Fruit fly (Drosophila melanogaster) whole organism, prepupa: ENCODE measurements around the gene Vha16-2.

ENCODE experiments used
- Blimp-1 ChIP-seq: fragments of 200-800 bp; sonication (Bioruptor generic); optimal IDR thresholded peaks from 3 replicates; lab custom pipeline; 2017; ENCODE audit warnings: missing biosample characterization, missing genetic modification characterization, mild to moderate bottlenecking, moderate library complexity, missing genetic modification reagents
- CG10631 ChIP-seq: fragments of 200-800 bp; sonication (Bioruptor generic); optimal IDR thresholded peaks from 2 replicates; lab custom pipeline; 2016; ENCODE audit warnings: missing biosample characterization, missing genetic modification characterization
- CG10669 ChIP-seq: fragments of 200-800 bp; sonication (Bioruptor generic); optimal IDR thresholded peaks from 3 replicates; lab custom pipeline; 2018; ENCODE audit warnings: missing biosample characterization, mild to moderate bottlenecking, missing genetic modification characterization, moderate library complexity
- CG11294 ChIP-seq: fragments of 200-800 bp; sonication (Bioruptor generic); IDR thresholded peaks from 2 replicates; pipeline ENCODE4 v1.3.6; 2022; ENCODE audit warnings: missing biosample characterization, missing genetic modification characterization
- CG11762 ChIP-seq: fragments of 200-800 bp; sonication (Bioruptor generic); optimal IDR thresholded peaks from 3 replicates; lab custom pipeline; 2016; ENCODE audit warnings: missing biosample characterization, missing genetic modification characterization; ENCODE audit not compliant: insufficient read depth
- CG15336 ChIP-seq: fragments of 200-800 bp; sonication (Bioruptor generic); IDR thresholded peaks from 2 replicates; pipeline ENCODE4 v1.3.6; 2022; ENCODE audit warnings: missing biosample characterization, missing genetic modification characterization
- CG16779 ChIP-seq: fragments of 200-800 bp; sonication (Bioruptor generic); optimal IDR thresholded peaks from 3 replicates; lab custom pipeline; 2017; ENCODE audit warnings: missing biosample characterization, mild to moderate bottlenecking, missing genetic modification characterization
- CG3032 ChIP-seq: fragments of 200-800 bp; optimal IDR thresholded peaks from 2 replicates; lab custom pipeline; 2019; ENCODE audit warnings: missing biosample characterization, mild to moderate bottlenecking, missing genetic modification characterization, moderate library complexity
- CG31627 ChIP-seq: fragments of 200-800 bp; sonication (Bioruptor generic); optimal IDR thresholded peaks from 3 replicates; lab custom pipeline; 2016; ENCODE audit warnings: missing biosample characterization, missing genetic modification characterization
- CG32006 ChIP-seq: fragments of 200-800 bp; sonication (Bioruptor generic); optimal IDR thresholded peaks from 3 replicates; lab custom pipeline; 2017; ENCODE audit warnings: missing biosample characterization, mild to moderate bottlenecking, missing genetic modification characterization
- CG34406 ChIP-seq: fragments of 200-800 bp; sonication (Bioruptor generic); optimal IDR thresholded peaks from 3 replicates; lab custom pipeline; 2016; ENCODE audit warnings: missing biosample characterization, missing genetic modification characterization
- CG3919 ChIP-seq: fragments of 200-800 bp; sonication (Bioruptor generic); optimal IDR thresholded peaks from 3 replicates; lab custom pipeline; 2016; ENCODE audit warnings: missing biosample characterization, missing genetic modification characterization
- CG4318 ChIP-seq: fragments of 200-800 bp; sonication (Bioruptor generic); optimal IDR thresholded peaks from 3 replicates; lab custom pipeline; 2017; ENCODE audit warnings: missing biosample characterization, mild to moderate bottlenecking, missing genetic modification characterization
- CG6163 ChIP-seq: fragments of 200-800 bp; sonication (Bioruptor generic); IDR thresholded peaks from 3 replicates; pipeline ENCODE4 v1.3.6; 2022; ENCODE audit warnings: missing biosample characterization, missing genetic modification characterization
- CG6276 ChIP-seq: fragments of 200-800 bp; sonication (Bioruptor generic); optimal IDR thresholded peaks from 2 replicates; lab custom pipeline; 2017; ENCODE audit warnings: missing biosample characterization, mild to moderate bottlenecking, missing genetic modification characterization
- CG6854 ChIP-seq: fragments of 200-800 bp; sonication (Bioruptor generic); optimal IDR thresholded peaks from 2 replicates; lab custom pipeline; 2017; ENCODE audit warnings: missing biosample characterization, mild to moderate bottlenecking, missing genetic modification characterization
- CG8119 ChIP-seq: fragments of 200-800 bp; sonication (Bioruptor generic); IDR thresholded peaks from 3 replicates; pipeline ENCODE4 v1.3.6; 2022; ENCODE audit warnings: missing biosample characterization, missing genetic modification characterization
- CG8632 ChIP-seq: fragments of 200-800 bp; sonication (Bioruptor generic); optimal IDR thresholded peaks from 3 replicates; lab custom pipeline; 2016; ENCODE audit warnings: missing biosample characterization, missing genetic modification characterization
- CG9139 ChIP-seq: fragments of 200-800 bp; sonication (Bioruptor generic); optimal IDR thresholded peaks from 3 replicates; lab custom pipeline; 2017; ENCODE audit warnings: missing biosample characterization, mild to moderate bottlenecking, missing genetic modification characterization
- Eip75B ChIP-seq: fragments of 200-800 bp; sonication (Bioruptor generic); optimal IDR thresholded peaks from 3 replicates; lab custom pipeline; 2016; ENCODE audit warnings: missing biosample characterization, missing genetic modification characterization
- Eip78C ChIP-seq: fragments of 200-800 bp; sonication (Bioruptor generic); peaks from one replicate; lab custom pipeline; 2016; ENCODE audit warnings: missing biosample characterization, missing genetic modification characterization
- Eip93F ChIP-seq: fragments of 200-800 bp; sonication (Bioruptor generic); optimal IDR thresholded peaks from 2 replicates; lab custom pipeline; 2016; ENCODE audit warnings: missing biosample characterization, mild to moderate bottlenecking, missing genetic modification characterization
- Ets21C ChIP-seq: fragments of 200-800 bp; sonication (Bioruptor generic); optimal IDR thresholded peaks from 3 replicates; lab custom pipeline; 2016; ENCODE audit warnings: missing biosample characterization, missing genetic modification characterization
- Ets96B ChIP-seq: fragments of 200-800 bp; optimal IDR thresholded peaks from 2 replicates; lab custom pipeline; 2019; ENCODE audit warnings: missing biosample characterization, mild to moderate bottlenecking, missing genetic modification characterization, moderate library complexity
- Gug ChIP-seq: fragments of 200-800 bp; sonication (Bioruptor generic); IDR thresholded peaks from 2 replicates; pipeline ENCODE4 v1.3.6; 2022; ENCODE audit warnings: missing biosample characterization, missing genetic modification characterization
- Lpt ChIP-seq: fragments of 200-800 bp; sonication (Bioruptor generic); optimal IDR thresholded peaks from 3 replicates; lab custom pipeline; 2016; ENCODE audit warnings: missing biosample characterization, missing genetic modification characterization
- Met ChIP-seq: fragments of 200-800 bp; sonication (Bioruptor generic); optimal IDR thresholded peaks from 3 replicates; lab custom pipeline; 2016; ENCODE audit warnings: missing biosample characterization, missing genetic modification characterization
- OdsH ChIP-seq: fragments of 200-800 bp; sonication (Bioruptor generic); optimal IDR thresholded peaks from 3 replicates; lab custom pipeline; 2016; ENCODE audit warnings: missing biosample characterization, missing genetic modification characterization
- Smox ChIP-seq: fragments of 200-800 bp; sonication (Bioruptor generic); optimal IDR thresholded peaks from 3 replicates; lab custom pipeline; 2016; ENCODE audit warnings: missing biosample characterization, missing genetic modification characterization
- Sox102F ChIP-seq: fragments of 200-800 bp; sonication (Bioruptor generic); optimal IDR thresholded peaks from 2 replicates; lab custom pipeline; 2016; ENCODE audit warnings: missing biosample characterization, mild to moderate bottlenecking, missing genetic modification characterization
- Sox14 ChIP-seq: fragments of 200-800 bp; sonication (Bioruptor generic); optimal IDR thresholded peaks from 3 replicates; lab custom pipeline; 2016; ENCODE audit warnings: missing biosample characterization, missing genetic modification characterization
- Sox15 ChIP-seq: fragments of 200-800 bp; sonication (Bioruptor generic); optimal IDR thresholded peaks from 3 replicates; lab custom pipeline; 2016; ENCODE audit warnings: missing biosample characterization, missing genetic modification characterization
- achi ChIP-seq: fragments of 200-800 bp; sonication (Bioruptor generic); optimal IDR thresholded peaks from 3 replicates; lab custom pipeline; 2016; ENCODE audit warnings: missing biosample characterization, missing genetic modification characterization
- acj6 ChIP-seq: fragments of 200-800 bp; sonication (Bioruptor generic); optimal IDR thresholded peaks from 3 replicates; lab custom pipeline; 2016; ENCODE audit warnings: missing biosample characterization, missing genetic modification characterization
- cyc ChIP-seq: fragments of 200-800 bp; sonication (Bioruptor generic); optimal IDR thresholded peaks from 3 replicates; lab custom pipeline; 2016; ENCODE audit warnings: missing biosample characterization, missing genetic modification characterization
- esn ChIP-seq: fragments of 200-800 bp; sonication (Bioruptor generic); optimal IDR thresholded peaks from 2 replicates; lab custom pipeline; 2016; ENCODE audit warnings: missing biosample characterization, mild to moderate bottlenecking, missing genetic modification characterization, moderate library complexity
- fd59A ChIP-seq: fragments of 200-800 bp; sonication (Bioruptor generic); optimal IDR thresholded peaks from 2 replicates; lab custom pipeline; 2017; ENCODE audit warnings: missing biosample characterization, mild to moderate bottlenecking, missing genetic modification characterization, missing genetic modification reagents
- fd85E ChIP-seq: fragments of 200-800 bp; sonication (Bioruptor generic); optimal IDR thresholded peaks from 3 replicates; lab custom pipeline; 2016; ENCODE audit warnings: missing biosample characterization, missing genetic modification characterization
- fkh ChIP-seq: fragments of 200-800 bp; sonication (Bioruptor generic); optimal IDR thresholded peaks from 3 replicates; lab custom pipeline; 2017; ENCODE audit warnings: missing biosample characterization, mild to moderate bottlenecking, missing genetic modification characterization, moderate library complexity
- lz ChIP-seq: fragments of 200-800 bp; sonication (Bioruptor generic); optimal IDR thresholded peaks from 3 replicates; lab custom pipeline; 2016; ENCODE audit warnings: missing biosample characterization, missing genetic modification characterization
- net ChIP-seq: fragments of 200-800 bp; sonication (Bioruptor generic); optimal IDR thresholded peaks from 3 replicates; lab custom pipeline; 2016; ENCODE audit warnings: missing biosample characterization, missing genetic modification characterization
- pdm3 ChIP-seq: fragments of 200-800 bp; sonication (Bioruptor generic); optimal IDR thresholded peaks from 3 replicates; lab custom pipeline; 2016; ENCODE audit warnings: missing biosample characterization, missing genetic modification characterization
- salr ChIP-seq, 2 experiments: fragments of 200-800 bp; sonication (Bioruptor generic); optimal IDR thresholded peaks; 3 replicates each; lab custom pipeline; 2016 to 2018; ENCODE audit warnings: missing biosample characterization in 2 of 2, missing genetic modification characterization in 2 of 2, mild to moderate bottlenecking in 1 of 2
- spab ChIP-seq: fragments of 200-800 bp; sonication (Bioruptor generic); optimal IDR thresholded peaks from 2 replicates; lab custom pipeline; 2017; ENCODE audit warnings: missing biosample characterization, mild to moderate bottlenecking, missing genetic modification characterization, missing genetic modification reagents
- ss ChIP-seq, 2 experiments: fragments of 200-800 bp; sonication (Bioruptor generic); optimal IDR thresholded peaks; 2 replicates in 1 of 2; 3 replicates in 1 of 2; lab custom pipeline; 2017 to 2018; ENCODE audit warnings: mild to moderate bottlenecking in 2 of 2, missing biosample characterization in 2 of 2, missing genetic modification characterization in 2 of 2, moderate library complexity in 1 of 2
- svp ChIP-seq: fragments of 200-800 bp; sonication (Bioruptor generic); peaks from one replicate; lab custom pipeline; 2016; ENCODE audit warnings: missing biosample characterization, missing genetic modification characterization
- vri ChIP-seq: fragments of 200-800 bp; sonication (Bioruptor generic); optimal IDR thresholded peaks from 3 replicates; lab custom pipeline; 2016; ENCODE audit warnings: missing biosample characterization, mild to moderate bottlenecking, missing genetic modification characterization

Vha16-2 gene

dm6 chr3L:11492457-11492856, 17.7 kb downstream of the Vha16-2 start (continued):
- TF ChIP-seq CG31627 (GFP tag; lab: Kevin White, UChicago) (no peak), ss (GFP tag; optimal IDR thresholded peaks at IDR 0.05; lab: Kevin White, UChicago) (peak in 1 of 2 experiments; percentile 16), Ets21C (GFP tag; lab: Kevin White, UChicago) (no peak), CG6276 (GFP tag; lab: Kevin White, UChicago) (no peak), achi (no peak), cyc (GFP tag; lab: Kevin White, UChicago) (no peak), Gug (no peak), Blimp-1 (peak; percentile 52), Smox (GFP tag; lab: Kevin White, UChicago) (no peak), Eip78C (peak; percentile 42), acj6 (no peak), CG10631 (GFP tag; lab: Kevin White, UChicago) (no peak), CG16779 (no peak), CG4318 (GFP tag; lab: Kevin White, UChicago) (no peak), salr (GFP tag; optimal IDR thresholded peaks at IDR 0.05; lab: Kevin White, UChicago) (no peak), Eip75B (no peak), fkh (GFP tag; lab: Kevin White, UChicago) (peak; percentile 38), Lpt (no peak), CG8632 (GFP tag; lab: Kevin White, UChicago) (no peak), CG9139 (GFP tag; lab: Kevin White, UChicago) (no peak), Eip93F (GFP tag; lab: Kevin White, UChicago) (no peak), Sox15 (no peak), pdm3 (GFP tag; lab: Kevin White, UChicago) (no peak), CG6163 (GFP tag; lab: Robert Waterston, UW) (0 out of 3 replicates have a peak, but pooled peaks have one; percentile 17), CG11762 (no peak)

dm6 chr3L:11493090-11493807, 18.5 kb downstream of the Vha16-2 start:
- TF ChIP-seq achi (peak; percentile 25), acj6 (peak; percentile 54), svp (GFP tag; lab: Kevin White, UChicago) (peak; percentile 68), CG15336 (GFP tag; lab: Robert Waterston, UW) (peak; percentile 23; the same call in 1 of the 2 replicates), fd85E (GFP tag; lab: Kevin White, UChicago) (peak; percentile 40), Ets96B (tag; lab: Kevin White, UChicago) (peak; percentile 25), CG6854 (GFP tag; lab: Kevin White, UChicago) (peak; percentile 80), spab (peak; percentile 26), Eip75B (no peak), vri (GFP tag; lab: Kevin White, UChicago) (peak; percentile 25), CG9139 (GFP tag; lab: Kevin White, UChicago) (peak; percentile 51), Eip78C (peak; percentile 64), Sox14 (GFP tag; lab: Kevin White, UChicago) (no peak), CG6276 (GFP tag; lab: Kevin White, UChicago) (no peak), cyc (GFP tag; lab: Kevin White, UChicago) (peak; percentile 21), Lpt (no peak), CG3032 (peak; percentile 24), Smox (GFP tag; lab: Kevin White, UChicago) (peak; percentile 50), CG8632 (GFP tag; lab: Kevin White, UChicago) (peak; percentile 36), ss (GFP tag; optimal IDR thresholded peaks at IDR 0.05; lab: Kevin White, UChicago) (peak; percentile 22 to 60), lz (GFP tag; lab: Kevin White, UChicago) (peak; percentile 9), CG8119 (0 out of 3 replicates have a peak, but pooled peaks have one; percentile 24), CG3919 (GFP tag; lab: Kevin White, UChicago) (peak; percentile 13), CG34406 (GFP tag; lab: Kevin White, UChicago) (peak; percentile 44), pdm3 (GFP tag; lab: Kevin White, UChicago) (peak; percentile 45), CG32006 (GFP tag; lab: Kevin White, UChicago) (peak; percentile 67), net (GFP tag; lab: Kevin White, UChicago) (no peak), fd59A (no peak), CG10669 (GFP tag; lab: Kevin White, UChicago) (peak; percentile 41), OdsH (peak; percentile 62), CG10631 (GFP tag; lab: Kevin White, UChicago) (peak; percentile 60), esn (GFP tag; lab: Kevin White, UChicago) (peak; percentile 33), CG6163 (GFP tag; lab: Robert Waterston, UW) (peak; percentile 36; the same call in 1 of the 3 replicates), CG11294 (GFP tag; lab: Robert Waterston, UW) (no peak), Sox102F (peak; percentile 15), salr (GFP tag; optimal IDR thresholded peaks at IDR 0.05; lab: Kevin White, UChicago) (peak in 1 of 2 experiments; percentile 44), Met (GFP tag; lab: Kevin White, UChicago) (peak; percentile 41)
